Fruit fly (Drosophila melanogaster) whole organism, embryonic: ENCODE results near the gene CG12194.

Experiments
- ATbp ChIP-seq: fragments of 200-800 bp; sonication (Bioruptor generic); optimal IDR thresholded peaks from 2 replicates; lab custom pipeline; 2017; ENCODE audit warnings: missing biosample characterization, mild to moderate bottlenecking, missing genetic modification characterization, missing genetic modification reagents
- Antp ChIP-seq: fragments of 200-800 bp; sonication (Bioruptor generic); optimal IDR thresholded peaks from 3 replicates; lab custom pipeline; 2016; ENCODE audit warnings: missing biosample characterization, missing genetic modification characterization
- B-H1 ChIP-seq: fragments of 200-800 bp; sonication (Bioruptor generic); IDR thresholded peaks from 3 replicates; pipeline ENCODE4 v1.3.6; 2022; ENCODE audit warnings: missing biosample characterization, missing genetic modification characterization
- CG10267 ChIP-seq: fragments of 200-800 bp; sonication (Bioruptor generic); optimal IDR thresholded peaks from 2 replicates; lab custom pipeline; 2018; ENCODE audit warnings: missing biosample characterization, mild to moderate bottlenecking, missing genetic modification characterization, moderate library complexity
- CG10366 ChIP-seq: fragments of 200-800 bp; sonication (Bioruptor generic); IDR thresholded peaks from 2 replicates; pipeline ENCODE4 v1.3.6; 2022; ENCODE audit warnings: missing biosample characterization, missing genetic modification characterization
- CG12236 ChIP-seq: fragments of 200-800 bp; sonication (Bioruptor generic); optimal IDR thresholded peaks from 2 replicates; lab custom pipeline; 2016; ENCODE audit warnings: missing biosample characterization, missing genetic modification characterization
- CG13287 ChIP-seq: fragments of 200-800 bp; sonication (Bioruptor generic); IDR thresholded peaks from 2 replicates; pipeline ENCODE4 v1.3.6; 2022; ENCODE audit warnings: missing biosample characterization, missing genetic modification characterization; ENCODE audit not compliant: partially characterized antibody
- CG14441 ChIP-seq: fragments of 200-800 bp; sonication (Bioruptor generic); IDR thresholded peaks from 2 replicates; pipeline ENCODE4 v1.3.6; 2022; ENCODE audit warnings: missing biosample characterization, missing genetic modification characterization
- CG17568 ChIP-seq: fragments of 200-800 bp; sonication (Bioruptor generic); optimal IDR thresholded peaks from 2 replicates; lab custom pipeline; 2018; ENCODE audit warnings: missing biosample characterization, mild to moderate bottlenecking, missing genetic modification characterization, moderate library complexity
- CG17829 ChIP-seq: fragments of 200-800 bp; optimal IDR thresholded peaks from 2 replicates; lab custom pipeline; 2019; ENCODE audit warnings: missing biosample characterization, mild to moderate bottlenecking, missing genetic modification characterization, moderate library complexity
- CG2712 ChIP-seq: fragments of 200-800 bp; optimal IDR thresholded peaks from 3 replicates; lab custom pipeline; 2019; ENCODE audit warnings: missing biosample characterization, mild to moderate bottlenecking, missing genetic modification characterization, moderate library complexity
- CG3065 ChIP-seq: fragments of 200-800 bp; sonication (Bioruptor generic); optimal IDR thresholded peaks from 2 replicates; lab custom pipeline; 2016; ENCODE audit warnings: missing biosample characterization, missing genetic modification characterization
- CG3281 ChIP-seq: fragments of 200-800 bp; sonication (Bioruptor generic); optimal IDR thresholded peaks from 3 replicates; lab custom pipeline; 2017; ENCODE audit warnings: missing biosample characterization, mild to moderate bottlenecking, missing genetic modification characterization
- CG33213 ChIP-seq: fragments of 200-800 bp; sonication (Bioruptor generic); optimal IDR thresholded peaks from 3 replicates; lab custom pipeline; 2016; ENCODE audit warnings: missing biosample characterization, missing genetic modification characterization
- CG4282 ChIP-seq: fragments of 200-800 bp; sonication (Bioruptor generic); optimal IDR thresholded peaks from 2 replicates; lab custom pipeline; 2016; ENCODE audit warnings: missing biosample characterization, missing genetic modification characterization
- CG4730 ChIP-seq: fragments of 200-800 bp; sonication (Bioruptor generic); IDR thresholded peaks from 2 replicates; pipeline ENCODE4 v1.3.6; 2022; ENCODE audit warnings: missing biosample characterization, missing genetic modification characterization
- CG4820 ChIP-seq: fragments of 200-800 bp; sonication (Bioruptor generic); optimal IDR thresholded peaks from 3 replicates; lab custom pipeline; 2016; ENCODE audit warnings: missing biosample characterization, missing genetic modification characterization
- CG6175 ChIP-seq: fragments of 200-800 bp; sonication (Bioruptor generic); IDR thresholded peaks from 3 replicates; pipeline ENCODE4 v1.3.6; 2022; ENCODE audit warnings: missing biosample characterization, missing genetic modification characterization
- CG6689 ChIP-seq: fragments of 200-800 bp; sonication (Bioruptor generic); IDR thresholded peaks from 2 replicates; pipeline ENCODE4 v1.3.6; 2022; ENCODE audit warnings: missing biosample characterization, missing genetic modification characterization
- CG6813 ChIP-seq: fragments of 200-800 bp; sonication (Bioruptor generic); optimal IDR thresholded peaks from 2 replicates; lab custom pipeline; 2017; ENCODE audit warnings: missing biosample characterization, missing genetic modification characterization, mild to moderate bottlenecking, moderate library complexity, missing genetic modification reagents
- CG7963 ChIP-seq: fragments of 200-800 bp; sonication (Bioruptor generic); IDR thresholded peaks from 3 replicates; pipeline ENCODE4 v1.3.6; 2022; ENCODE audit warnings: missing biosample characterization, missing genetic modification characterization; ENCODE audit not compliant: partially characterized antibody
- CoRest ChIP-seq: fragments of 200-800 bp; sonication (Bioruptor generic); optimal IDR thresholded peaks from 3 replicates; lab custom pipeline; 2018; ENCODE audit warnings: missing biosample characterization, mild to moderate bottlenecking, missing genetic modification characterization, moderate library complexity
- D19A ChIP-seq: fragments of 200-800 bp; optimal IDR thresholded peaks from 3 replicates; lab custom pipeline; 2019; ENCODE audit warnings: missing biosample characterization, mild to moderate bottlenecking, missing genetic modification characterization, moderate library complexity
- Doc2 ChIP-seq: fragments of 200-800 bp; sonication (Bioruptor generic); IDR thresholded peaks from 2 replicates; pipeline ENCODE4 v1.3.6; 2022; ENCODE audit warnings: missing biosample characterization, missing genetic modification characterization
- ERR ChIP-seq: fragments of 200-800 bp; sonication (Bioruptor generic); optimal IDR thresholded peaks from 2 replicates; lab custom pipeline; 2016; ENCODE audit warnings: missing biosample characterization, missing genetic modification characterization
- Hey ChIP-seq: fragments of 200-800 bp; sonication (Bioruptor generic); optimal IDR thresholded peaks from 3 replicates; lab custom pipeline; 2018; ENCODE audit warnings: missing biosample characterization, mild to moderate bottlenecking, missing genetic modification characterization
- Optix ChIP-seq: fragments of 200-800 bp; sonication (Bioruptor generic); IDR thresholded peaks from 3 replicates; pipeline ENCODE4 v1.3.6; 2022; ENCODE audit warnings: missing biosample characterization, missing genetic modification characterization
- PHDP ChIP-seq: fragments of 200-800 bp; sonication (Bioruptor generic); optimal IDR thresholded peaks from 3 replicates; lab custom pipeline; 2018; ENCODE audit warnings: missing biosample characterization, mild to moderate bottlenecking, missing genetic modification characterization, moderate library complexity
- Ptx1 ChIP-seq: fragments of 200-800 bp; sonication (Bioruptor generic); IDR thresholded peaks from 2 replicates; pipeline ENCODE4 v1.3.6; 2022; ENCODE audit warnings: missing biosample characterization, missing genetic modification characterization
- Scr ChIP-seq: fragments of 200-800 bp; sonication (Bioruptor generic); IDR thresholded peaks from 2 replicates; pipeline ENCODE4 v1.3.6; 2022; ENCODE audit warnings: missing biosample characterization, missing genetic modification characterization; ENCODE audit not compliant: partially characterized antibody
- Sin3A ChIP-seq: fragments of >200 bp; optimal IDR thresholded peaks from 2 replicates; lab custom pipeline; 2018
- Six4 ChIP-seq: fragments of 200-800 bp; sonication (Bioruptor generic); optimal IDR thresholded peaks from 2 replicates; lab custom pipeline; 2016; ENCODE audit warnings: missing biosample characterization, missing genetic modification characterization
- Stat92E ChIP-seq, 3 experiments: fragments of >200 bp in 2 of 3; fragments of 200-800 bp in 1 of 3; sonication (Bioruptor generic) in 1 of 3; optimal IDR thresholded peaks; 2 replicates each; lab custom pipeline; 2017 to 2019; ENCODE audit warnings: missing biosample characterization in 3 of 3, missing genetic modification characterization in 3 of 3, mild to moderate bottlenecking in 1 of 3, moderate library complexity in 1 of 3
- Trl ChIP-seq, 3 experiments: fragments of >200 bp in 2 of 3; fragments of 200-800 bp in 1 of 3; sonication (Bioruptor generic) in 1 of 3; optimal IDR thresholded peaks; 2 replicates in 1 of 3; 3 replicates in 2 of 3; lab custom pipeline; 2016 to 2017; ENCODE audit warnings: missing biosample characterization in 1 of 3, missing genetic modification characterization in 1 of 3
- Xbp1 ChIP-seq: fragments of 200-800 bp; sonication (Bioruptor generic); optimal IDR thresholded peaks from 3 replicates; lab custom pipeline; 2016; ENCODE audit warnings: missing biosample characterization, mild to moderate bottlenecking, missing genetic modification characterization
- Xrp1 ChIP-seq: fragments of 200-800 bp; sonication (Bioruptor generic); IDR thresholded peaks from 2 replicates; pipeline ENCODE4 v1.3.6; 2022; ENCODE audit warnings: missing biosample characterization, missing genetic modification characterization
- ab ChIP-seq: fragments of 200-800 bp; sonication (Bioruptor generic); optimal IDR thresholded peaks from 2 replicates; lab custom pipeline; 2016; ENCODE audit warnings: missing biosample characterization, missing genetic modification characterization
- bigmax ChIP-seq: fragments of 200-800 bp; sonication (Bioruptor generic); optimal IDR thresholded peaks from 2 replicates; lab custom pipeline; 2018; ENCODE audit warnings: missing biosample characterization, mild to moderate bottlenecking, missing genetic modification characterization
- br ChIP-seq: fragments of >200 bp; optimal IDR thresholded peaks from 2 replicates; lab custom pipeline; 2017
- da ChIP-seq: fragments of 200-800 bp; sonication (Bioruptor generic); optimal IDR thresholded peaks from 2 replicates; lab custom pipeline; 2016; ENCODE audit warnings: missing biosample characterization, missing genetic modification characterization
- dmrt99B ChIP-seq: fragments of 200-800 bp; sonication (Bioruptor generic); optimal IDR thresholded peaks from 2 replicates; lab custom pipeline; 2018; ENCODE audit warnings: missing biosample characterization, mild to moderate bottlenecking, missing genetic modification characterization, moderate library complexity
- eve ChIP-seq, 2 experiments: fragments of >200 bp; optimal IDR thresholded peaks; 2 replicates each; lab custom pipeline; 2017; ENCODE audit warnings: missing biosample characterization in 2 of 2, missing genetic modification characterization in 2 of 2
- gce ChIP-seq: fragments of 200-800 bp; sonication (Bioruptor generic); IDR thresholded peaks from 3 replicates; pipeline ENCODE4 v1.3.6; 2022; ENCODE audit warnings: missing biosample characterization, missing genetic modification characterization
- hbn ChIP-seq: fragments of 200-800 bp; sonication (Bioruptor generic); IDR thresholded peaks from 2 replicates; pipeline ENCODE4 v1.3.6; 2022; ENCODE audit warnings: missing biosample characterization, missing genetic modification characterization; ENCODE audit not compliant: partially characterized antibody
- jing ChIP-seq: fragments of 200-800 bp; sonication (Bioruptor generic); optimal IDR thresholded peaks from 2 replicates; lab custom pipeline; 2018; ENCODE audit warnings: missing biosample characterization, mild to moderate bottlenecking, missing genetic modification characterization
- nom ChIP-seq: fragments of 200-800 bp; sonication (Bioruptor generic); optimal IDR thresholded peaks from 2 replicates; lab custom pipeline; 2017; ENCODE audit warnings: missing biosample characterization, missing genetic modification characterization, mild to moderate bottlenecking, moderate library complexity, missing genetic modification reagents
- pho ChIP-seq: fragments of 200-800 bp; sonication (Bioruptor generic); optimal IDR thresholded peaks from 2 replicates; lab custom pipeline; 2016; ENCODE audit warnings: missing biosample characterization, missing genetic modification characterization
- sima ChIP-seq: fragments of 200-800 bp; sonication (Bioruptor generic); optimal IDR thresholded peaks from 2 replicates; lab custom pipeline; 2016; ENCODE audit warnings: missing biosample characterization, missing genetic modification characterization
- slou ChIP-seq: fragments of 200-800 bp; sonication (Bioruptor generic); optimal IDR thresholded peaks from 3 replicates; lab custom pipeline; 2016; ENCODE audit warnings: missing biosample characterization, missing genetic modification characterization

CG12194 gene

DNA sequence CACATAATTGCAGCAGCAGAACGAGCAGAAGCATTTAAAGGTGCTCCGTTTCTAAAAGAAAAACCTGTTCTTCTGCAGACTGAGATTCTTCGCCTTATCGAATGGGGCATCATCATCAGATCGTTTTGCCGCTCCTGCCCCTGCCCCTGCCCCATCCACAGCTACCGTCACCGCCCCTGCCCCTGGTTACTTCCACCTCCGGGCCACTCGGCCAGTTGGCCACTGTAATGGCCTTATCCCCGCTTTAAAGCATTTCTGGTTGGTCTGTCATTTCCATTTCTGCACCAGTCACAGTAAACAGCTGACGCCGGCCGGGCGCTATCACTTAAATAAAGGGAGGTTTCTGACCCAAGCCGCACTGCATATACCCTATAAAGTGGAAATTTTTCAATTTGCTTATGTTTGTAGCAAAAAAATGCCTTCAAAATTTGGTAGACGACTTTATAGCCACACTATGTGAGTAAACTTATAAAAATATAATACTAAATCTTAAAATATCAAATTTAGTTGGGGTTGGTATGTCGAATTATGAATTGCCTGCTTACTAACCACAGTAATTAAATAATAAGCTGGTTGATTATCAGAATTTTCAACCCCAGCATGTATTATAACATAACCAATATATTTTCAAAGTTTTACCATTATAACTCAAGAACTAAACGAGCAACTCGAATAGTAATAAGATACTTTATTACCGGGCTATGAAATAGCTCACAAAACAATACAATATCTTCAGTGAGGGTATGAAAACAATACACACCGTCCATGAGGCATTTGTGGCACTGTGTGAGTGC lies 27.3 kb upstream of the CG12194 start:
- TF ChIP-seq B-H1 (GFP tag; lab: Robert Waterston, UW) (no peak), Optix (GFP tag; lab: Robert Waterston, UW) (peak; percentile 12; the same call in 1 of the 3 replicates), CG33213 (GFP tag; lab: Kevin White, UChicago) (no peak), CG12236 (GFP tag; lab: Kevin White, UChicago) (no peak), bigmax (GFP tag; lab: Kevin White, UChicago) (no peak), CG6813 (GFP tag; lab: Kevin White, UChicago) (peak; percentile 44), CG4282 (GFP tag; lab: Kevin White, UChicago) (no peak), eve (GFP tag; optimal IDR thresholded peaks at IDR 0.05; lab: Kevin White, UChicago) (no peak), Sin3A (lab: Kevin White, UChicago) (no peak), dmrt99B (peak; percentile 72), CG2712 (peak; percentile 65), br (lab: Kevin White, UChicago) (no peak), sima (no peak), slou (GFP tag; lab: Kevin White, UChicago) (peak; percentile 57), jing (GFP tag; lab: Kevin White, UChicago) (no peak), CoRest (tag; lab: Kevin White, UChicago) (peak; percentile 87), CG3281 (peak; percentile 83), Six4 (GFP tag; lab: Kevin White, UChicago) (peak; percentile 61), da (GFP tag; lab: Kevin White, UChicago) (no peak), CG4730 (GFP tag; lab: Robert Waterston, UW) (no peak), Hey (tag; lab: Kevin White, UChicago) (no peak), CG3065 (no peak), Scr (GFP tag; lab: Robert Waterston, UW) (no peak), CG17568 (GFP tag; lab: Kevin White, UChicago) (no peak), pho (GFP tag; lab: Kevin White, UChicago) (peak; percentile 52), ab (no peak), CG4820 (GFP tag; lab: Kevin White, UChicago) (peak; percentile 51), CG10267 (tag; lab: Kevin White, UChicago) (peak; percentile 52), CG14441 (GFP tag; lab: Robert Waterston, UW) (no peak), Trl (optimal IDR thresholded peaks at IDR 0.05; lab: Kevin White, UChicago) (no peak), Trl (GFP tag; optimal IDR thresholded peaks at IDR 0.05; lab: Kevin White, UChicago) (peak; percentile 19), nom (GFP tag; lab: Kevin White, UChicago) (peak; percentile 8), CG10366 (no peak), ERR (GFP tag; lab: Kevin White, UChicago) (no peak), Antp (GFP tag; lab: Kevin White, UChicago) (no peak), PHDP (peak; percentile 48), Doc2 (GFP tag; lab: Robert Waterston, UW) (no peak), CG6175 (GFP tag; lab: Robert Waterston, UW) (peak; percentile 60; the same call in 1 of the 3 replicates), gce (no peak), Ptx1 (GFP tag; lab: Robert Waterston, UW) (peak; percentile 68), D19A (peak; percentile 100), Stat92E (GFP tag; optimal IDR thresholded peaks at IDR 0.05; lab: Kevin White, UChicago) (no peak), Xbp1 (GFP tag; lab: Kevin White, UChicago) (peak; percentile 62), ATbp (peak; percentile 60), CG13287 (GFP tag; lab: Robert Waterston, UW) (no peak), Xrp1 (peak; percentile 30; the same call in 1 of the 2 replicates), CG7963 (GFP tag; lab: Robert Waterston, UW) (no peak), CG6689 (GFP tag; lab: Robert Waterston, UW) (no peak; the same call in 1 of the 2 replicates), CG17829 (tag; lab: Kevin White, UChicago) (peak; percentile 35), hbn (GFP tag; lab: Robert Waterston, UW) (no peak)
